Fruit fly (Drosophila melanogaster): Measurements from ENCODE around the gene CG1105.

Gene CG1105

DNA sequence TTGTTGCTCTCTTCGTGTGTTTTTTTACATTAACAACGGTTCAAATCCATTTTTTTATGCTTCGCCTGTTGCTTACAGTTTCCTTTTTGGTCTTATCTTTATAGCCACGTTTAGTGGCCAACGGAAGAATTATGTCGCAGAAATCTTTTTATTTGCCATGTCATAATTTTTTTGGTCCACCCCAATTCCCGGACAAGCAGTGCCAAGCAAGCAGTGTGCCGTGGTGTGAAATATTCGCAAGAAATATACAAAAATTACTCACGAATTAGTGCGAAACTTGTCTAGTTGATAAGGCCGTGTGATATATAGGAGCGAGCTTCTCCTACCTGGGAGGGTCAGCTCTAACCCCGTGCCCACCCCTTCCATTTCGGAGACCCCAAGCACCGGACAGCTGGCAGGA is 26.0 kb downstream of the CG1105 start:
- TF ChIP-seq Dfd (GFP tag; optimal IDR thresholded peaks at IDR 0.05) (peak in 1 of 2 experiments; percentile 42), CG43689 (GFP tag; IDR thresholded peaks at IDR 0.05) (no peak), CG31365 (tag; optimal IDR thresholded peaks at IDR 0.05) (peak; percentile 60)

dm6 chr3R:7037250-7037802 is 29.6 kb downstream of the CG1105 start:
- TF ChIP-seq al (GFP tag; IDR thresholded peaks at IDR 0.05) (no peak), ssp (GFP tag; IDR thresholded peaks at IDR 0.05) (no peak), pzg (GFP tag; optimal IDR thresholded peaks at IDR 0.05) (peak; percentile 3), Kr (GFP tag; optimal IDR thresholded peaks at IDR 0.05) (peak; percentile 100), amos (GFP tag; IDR thresholded peaks at IDR 0.05; ENCODE audit: partially characterized antibody) (0 out of 2 replicates have a peak, but pooled peaks have one; percentile 8), nerfin-2 (GFP tag; IDR thresholded peaks at IDR 0.05; ENCODE audit: partially characterized antibody) (no peak), MBD-R2 (GFP tag; IDR thresholded peaks at IDR 0.05) (no peak), CG11398 (GFP tag; optimal IDR thresholded peaks at IDR 0.05) (no peak), Ets65A (GFP tag) (no peak), CG9932 (GFP tag; IDR thresholded peaks at IDR 0.05) (0 out of 2 replicates have a peak, but pooled peaks have one; percentile 16), Antp (GFP tag; optimal IDR thresholded peaks at IDR 0.05) (peak; percentile 40), CG3065 (GFP tag; optimal IDR thresholded peaks at IDR 0.05) (no peak), Lhr (GFP tag; optimal IDR thresholded peaks at IDR 0.05) (no peak), Dip3 (GFP tag; optimal IDR thresholded peaks at IDR 0.05) (no peak), gsb (GFP tag; IDR thresholded peaks at IDR 0.05) (no peak), fru (optimal IDR thresholded peaks at IDR 0.05) (no peak), B-H1 (GFP tag; IDR thresholded peaks at IDR 0.05) (no peak), CG10209 (GFP tag; optimal IDR thresholded peaks at IDR 0.05) (peak; percentile 2), pfk (GFP tag; optimal IDR thresholded peaks at IDR 0.05) (peak; percentile 28), CTCF (GFP tag; optimal IDR thresholded peaks at IDR 0.05) (no peak), Blimp-1 (GFP tag; optimal IDR thresholded peaks at IDR 0.05) (no peak), CG3281 (GFP tag; optimal IDR thresholded peaks at IDR 0.05) (no peak), inv (GFP tag; IDR thresholded peaks at IDR 0.05; ENCODE audit: partially characterized antibody) (no peak), ap (GFP tag; IDR thresholded peaks at IDR 0.05) (no peak), ac (GFP tag; optimal IDR thresholded peaks at IDR 0.05) (peak; percentile 91), Hey (tag; optimal IDR thresholded peaks at IDR 0.05) (peak; percentile 13), Fer1 (GFP tag; optimal IDR thresholded peaks at IDR 0.05) (no peak), eve (GFP tag; optimal IDR thresholded peaks at IDR 0.05) (no peak), CG32532 (GFP tag; IDR thresholded peaks at IDR 0.05) (no peak), CG10267 (tag; optimal IDR thresholded peaks at IDR 0.05) (peak; percentile 91), CG6765 (GFP tag; optimal IDR thresholded peaks at IDR 0.05) (no peak), CG14014 (GFP tag; IDR thresholded peaks at IDR 0.05) (no peak), gcm2 (GFP tag; optimal IDR thresholded peaks at IDR 0.05) (no peak), Mes4 (GFP tag; optimal IDR thresholded peaks at IDR 0.05) (no peak), stc (GFP tag; IDR thresholded peaks at IDR 0.05) (peak; percentile 26; the same call in 1 of the 2 replicates), BEAF-32 (GFP tag; optimal IDR thresholded peaks at IDR 0.05) (no peak), Stat92E (GFP tag; optimal IDR thresholded peaks at IDR 0.05) (peak in 1 of 3 experiments; percentile 17), CG8765 (GFP tag; IDR thresholded peaks at IDR 0.05) (0 out of 2 replicates have a peak, but pooled peaks have one; percentile 16), kni (GFP tag; optimal IDR thresholded peaks at IDR 0.05) (peak; percentile 91), CG31441 (GFP tag; IDR thresholded peaks at IDR 0.05) (no peak), eyg (GFP tag; optimal IDR thresholded peaks at IDR 0.05) (no peak), CG18764 (GFP tag; optimal IDR thresholded peaks at IDR 0.05) (no peak), D (optimal IDR thresholded peaks at IDR 0.05) (peak; percentile 87), D (GFP tag; optimal IDR thresholded peaks at IDR 0.05) (peak; percentile 28), Nf-YB (GFP tag; optimal IDR thresholded peaks at IDR 0.05) (peak; percentile 94), pb (GFP tag; optimal IDR thresholded peaks at IDR 0.05) (no peak), pho (GFP tag; optimal IDR thresholded peaks at IDR 0.05) (peak; percentile 3)
